Worm (Caenorhabditis elegans) whole organism, L4/young adult: ENCODE results near the gene cdr-1.

Source experiments
- W03F9.2 ChIP-seq: fragments of 150-350 bp; optimal IDR thresholded peaks from 2 replicates; lab custom pipeline; 2014; ENCODE audit warnings: missing biosample characterization, missing genetic modification characterization
- dao-5 ChIP-seq: sonication (generic microtip); optimal IDR thresholded peaks from 2 replicates; lab custom pipeline; 2016; ENCODE audit warnings: missing genotype, missing genetic modification characterization, moderate library complexity, missing compliant biosample characterization
- him-1 ChIP-seq: sonication (generic microtip); optimal IDR thresholded peaks from 2 replicates; lab custom pipeline; 2016; ENCODE audit warnings: missing genotype, missing genetic modification reagents, missing genetic modification characterization, missing compliant biosample characterization

DNA sequence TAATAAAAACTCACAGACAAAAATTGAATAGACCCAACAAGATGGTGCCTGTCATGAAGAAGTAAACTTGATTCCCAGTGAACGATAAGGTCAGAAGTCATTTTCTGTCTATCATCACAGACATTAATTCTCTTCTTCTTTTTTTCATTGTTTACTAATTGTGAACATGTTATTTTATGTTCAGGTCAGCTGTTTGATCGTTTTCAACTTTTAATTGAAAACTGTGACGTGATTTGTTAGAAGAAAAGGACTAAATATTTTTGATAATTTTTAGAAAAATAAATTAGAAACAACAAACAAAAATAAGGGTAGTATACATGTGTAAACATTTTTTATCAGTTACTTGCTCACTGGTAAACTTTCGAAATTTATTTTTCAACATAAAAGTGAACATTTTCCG is 48.5 kb downstream of the cdr-1 start, which contains the start of gene F36G9.7:
- TF ChIP-seq dao-5 (tag; lab: Kevin White, UChicago) (no peak), him-1 (tag; lab: Kevin White, UChicago) (no peak), W03F9.2 (tag; lab: Kevin White, UChicago) (no peak)
